Worm (Caenorhabditis elegans): Measurements from ENCODE around the gene aars-1.
"Not testable (repeated sequence)": the region's sequence is repeated elsewhere in the genome, so short reads cannot be mapped to it uniquely, and the experiment has no call there.

Gene aars-1

DNA sequence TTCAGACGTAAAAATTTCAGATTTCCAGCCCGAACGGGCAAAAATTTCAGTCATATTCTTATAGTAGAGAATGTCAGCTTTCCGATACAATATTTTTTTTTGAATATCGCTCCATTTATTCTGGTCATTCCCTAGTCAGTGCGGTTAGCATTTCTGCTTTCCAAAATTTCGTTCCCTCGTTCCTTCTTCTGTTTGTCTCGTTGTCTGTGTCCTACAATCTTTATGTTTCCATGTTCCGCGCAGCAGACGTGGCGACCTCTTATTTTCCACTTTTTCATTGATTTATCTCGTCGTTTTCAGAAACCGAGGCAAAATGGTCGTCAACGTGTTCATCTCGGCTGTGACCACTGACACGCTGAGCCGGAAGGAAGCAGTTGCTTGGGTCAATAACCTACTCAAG lies 21.9 kb downstream of the aars-1 start, which contains the start of gene ebp-2:
Gene ebp-2, plus strand, starts transcription at position 301 of the 400 bp plus-strand sequence.
- TF ChIP-seq F13H6.1, ttx-3, dve-1 (tag; optimal IDR thresholded peaks at IDR 0.05): not testable (repeated sequence)

DNA sequence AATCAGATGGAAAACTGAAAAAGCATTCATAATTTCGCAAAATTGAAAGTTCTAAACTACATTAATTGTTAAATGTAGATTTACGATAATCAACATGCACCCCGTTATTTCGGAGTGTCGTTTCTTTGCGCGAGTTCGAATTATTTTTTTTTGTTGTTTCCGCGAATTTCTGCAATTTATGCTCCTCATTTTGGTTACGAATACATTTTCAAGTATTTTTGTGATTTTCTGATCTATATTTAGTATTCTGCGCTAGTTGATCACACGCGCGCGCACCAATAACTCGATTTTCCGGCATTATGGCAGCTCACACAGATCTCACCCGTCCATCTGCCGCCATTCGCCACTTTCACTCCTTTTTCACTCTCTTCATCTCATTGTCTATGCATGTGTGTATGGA lies 24.0 kb downstream of the aars-1 start, which contains the start of gene VW02B12L.2:
Gene VW02B12L.2, minus strand, starts transcription at position 65 of the 400 bp plus-strand sequence.
- peak; percentile 93 for TF ChIP-seq unc-42 (tag; optimal IDR thresholded peaks at IDR 0.05)
- TF ChIP-seq ztf-16 (tag; optimal IDR thresholded peaks at IDR 0.05) = no peak

DNA sequence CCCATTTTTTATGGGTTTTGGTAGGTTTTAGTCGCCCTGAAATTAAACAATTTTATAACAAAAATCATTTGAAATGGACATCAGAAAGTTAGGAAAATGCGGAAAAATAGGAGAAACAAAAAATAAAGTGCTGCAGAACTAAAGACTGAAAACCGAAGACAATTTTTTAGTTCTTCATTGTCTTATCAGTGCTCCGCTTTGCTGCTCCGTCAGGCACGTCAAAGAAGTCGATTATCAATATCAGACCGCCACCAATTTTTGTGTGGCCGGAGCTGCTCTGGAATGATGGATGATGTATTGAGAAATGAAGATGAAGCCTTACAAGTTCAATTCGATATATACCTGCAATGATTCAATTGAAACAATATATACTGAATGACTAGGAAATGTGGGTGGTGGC lies 25.9 kb downstream of the aars-1 start, which contains the start of gene vha-6:
Gene vha-6, minus strand, starts transcription at position 36 of the 400 bp plus-strand sequence.
- TF ChIP-seq unc-3 (GFP tag; conservative IDR thresholded peaks at IDR 0.05) (no peak), unc-3 (tag; optimal IDR thresholded peaks at IDR 0.05) (no peak), ceh-18 (tag; optimal IDR thresholded peaks at IDR 0.05) (no peak), K09A11.1 (tag; optimal IDR thresholded peaks at IDR 0.05; ENCODE audit: insufficient read depth) (no peak), ama-1 (optimal IDR thresholded peaks at IDR 0.05) (no peak), che-1 (tag; optimal IDR thresholded peaks at IDR 0.05) (no peak), pha-2 (tag; optimal IDR thresholded peaks at IDR 0.05) (no peak), unc-42 (tag; optimal IDR thresholded peaks at IDR 0.05) (no peak), zip-5 (tag; optimal IDR thresholded peaks at IDR 0.05) (no peak), Y22D7AL.16 (tag; optimal IDR thresholded peaks at IDR 0.05) (no peak), ceh-34 (tag; optimal IDR thresholded peaks at IDR 0.05) (no peak), lin-11 (tag; optimal IDR thresholded peaks at IDR 0.05) (no peak), syd-9 (tag; optimal IDR thresholded peaks at IDR 0.05) (no peak), pha-4 (tag; optimal IDR thresholded peaks at IDR 0.05) (no peak), C08G9.2 (tag; optimal IDR thresholded peaks at IDR 0.05) (no peak), sox-4 (tag; optimal IDR thresholded peaks at IDR 0.05) (no peak), tbx-2 (tag; optimal IDR thresholded peaks at IDR 0.05) (no peak), ceh-2 (tag; optimal IDR thresholded peaks at IDR 0.05) (no peak)

DNA sequence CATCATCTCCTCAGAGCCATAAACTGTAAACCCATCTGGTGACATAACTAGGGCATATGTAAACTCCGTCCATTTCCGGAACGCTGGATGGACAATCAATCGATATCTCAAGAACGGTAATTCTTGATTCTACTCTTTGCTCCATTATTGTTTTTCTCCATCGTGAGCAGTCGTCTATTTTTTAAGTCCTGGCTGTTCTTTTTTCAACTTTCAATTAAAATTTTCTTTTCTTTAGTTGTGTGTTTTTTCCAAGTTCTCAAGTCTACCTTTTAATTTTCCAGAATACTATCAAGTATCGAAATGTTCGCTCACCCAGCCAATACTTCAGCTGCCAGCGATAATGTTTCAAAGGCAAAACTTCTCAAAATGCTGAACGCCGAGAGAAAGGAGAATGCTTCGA lies 30.4 kb downstream of the aars-1 start, which contains the start of gene C05D12.5:
Gene C05D12.5, plus strand, starts transcription at position 301 of the 400 bp plus-strand sequence.
- TF ChIP-seq odd-2 (tag; optimal IDR thresholded peaks at IDR 0.05) (no peak), ceh-22 (tag; optimal IDR thresholded peaks at IDR 0.05) (no peak), sdc-2 (tag; optimal IDR thresholded peaks at IDR 0.05) (no peak)

DNA sequence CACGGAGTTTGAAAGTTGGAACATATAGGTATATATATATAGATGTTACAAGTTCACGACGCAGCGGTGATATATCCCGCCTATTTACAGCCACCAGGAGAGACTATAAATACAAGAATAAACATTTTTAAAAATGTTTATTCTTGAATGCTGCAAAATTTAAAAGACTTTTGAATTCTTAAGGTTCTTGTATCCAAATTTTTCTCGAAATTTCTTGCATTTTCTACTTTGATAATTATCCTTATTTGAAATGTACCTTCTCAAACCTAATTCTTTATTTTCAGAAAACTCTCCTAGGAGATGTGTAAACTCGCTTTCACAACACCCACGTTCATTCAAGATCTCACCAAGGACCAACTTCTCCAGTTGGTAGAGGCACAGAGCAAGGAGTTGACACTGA lies 32.7 kb downstream of the aars-1 start, which contains the start of gene C05D12.4:
Gene C05D12.4, plus strand, starts transcription at position 301 of the 400 bp plus-strand sequence.
- no peak for TF ChIP-seq fkh-10 (GFP tag; optimal IDR thresholded peaks at IDR 0.05)
- TF ChIP-seq madf-2 (tag; optimal IDR thresholded peaks at IDR 0.05) = no peak
- no peak for TF ChIP-seq ceh-24 (tag; optimal IDR thresholded peaks at IDR 0.05)
- TF ChIP-seq sox-2 (GFP tag; IDR thresholded peaks at IDR 0.05) = no peak
- no peak for TF ChIP-seq ceh-6 (GFP tag; optimal IDR thresholded peaks at IDR 0.05)
- no peak for TF ChIP-seq sox-4 (tag; optimal IDR thresholded peaks at IDR 0.05)
- TF ChIP-seq unc-42 (tag; optimal IDR thresholded peaks at IDR 0.05) = no peak
- no peak for TF ChIP-seq ama-1 (optimal IDR thresholded peaks at IDR 0.05)

DNA sequence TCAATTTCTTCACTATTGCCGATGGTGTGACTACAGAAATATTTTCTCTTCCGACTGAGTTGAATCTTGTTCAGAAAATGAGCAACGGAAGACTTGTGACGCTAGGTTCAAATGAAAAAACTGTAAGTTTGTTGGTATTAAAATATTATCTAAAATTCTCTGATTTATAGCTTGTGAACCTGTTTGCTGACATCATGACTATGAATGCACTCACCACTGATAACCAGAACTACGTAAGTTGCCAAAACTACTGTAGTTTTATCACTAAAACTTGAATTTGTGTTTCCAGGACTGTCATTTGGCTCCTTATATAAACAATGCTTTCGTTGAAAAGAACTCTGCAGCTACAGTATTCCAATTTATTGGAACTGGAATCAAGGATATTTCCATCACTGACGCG lies 35.7 kb downstream of the aars-1 start:
- TF ChIP-seq ceh-31 (tag; optimal IDR thresholded peaks at IDR 0.05) (no peak), pqm-1 (tag; optimal IDR thresholded peaks at IDR 0.05) (no peak), zip-5 (tag; optimal IDR thresholded peaks at IDR 0.05) (no peak), ceh-34 (tag; optimal IDR thresholded peaks at IDR 0.05) (no peak), pax-1 (tag; optimal IDR thresholded peaks at IDR 0.05) (no peak), ttx-3 (tag; optimal IDR thresholded peaks at IDR 0.05) (no peak), npax-4 (tag; optimal IDR thresholded peaks at IDR 0.05) (no peak), hlh-30 (tag; optimal IDR thresholded peaks at IDR 0.05; ENCODE audit: insufficient read depth) (no peak), dmd-4 (tag; optimal IDR thresholded peaks at IDR 0.05; ENCODE audit: borderline replicate concordance) (no peak), che-1 (tag; optimal IDR thresholded peaks at IDR 0.05) (no peak), pat-9 (tag; optimal IDR thresholded peaks at IDR 0.05) (no peak), ceh-45 (GFP tag; IDR thresholded peaks at IDR 0.05) (no peak), Y22D7AL.16 (tag; optimal IDR thresholded peaks at IDR 0.05) (no peak), lin-11 (tag; optimal IDR thresholded peaks at IDR 0.05) (no peak)
